Fruit fly (Drosophila melanogaster): Measurements from ENCODE around the gene hwt.

hwt gene

dm6 chrX:12510750-12511649 lies 57.3 kb downstream of the hwt start (continued):
- no peak for TF ChIP-seq HLH4C (GFP tag; IDR thresholded peaks at IDR 0.05; ENCODE audit: partially characterized antibody)
- no peak for TF ChIP-seq hbn (GFP tag; IDR thresholded peaks at IDR 0.05; ENCODE audit: partially characterized antibody)
- peak; percentile 67; the same call in 2 of the 3 replicates for TF ChIP-seq CG11093 (GFP tag; IDR thresholded peaks at IDR 0.05)
- TF ChIP-seq corto (GFP tag; optimal IDR thresholded peaks at IDR 0.05), result peak; percentile 68
- TF ChIP-seq CG8765 (GFP tag; IDR thresholded peaks at IDR 0.05), result peak; percentile 34; the same call in 1 of the 2 replicates
- no peak for TF ChIP-seq ac (GFP tag; optimal IDR thresholded peaks at IDR 0.05)
- TF ChIP-seq CG17186 (GFP tag; optimal IDR thresholded peaks at IDR 0.05), result no peak
- TF ChIP-seq scrt (GFP tag; optimal IDR thresholded peaks at IDR 0.05), result peak; percentile 54
- peak; percentile 71; the same call in 2 of the 3 replicates for TF ChIP-seq CG34422 (GFP tag; IDR thresholded peaks at IDR 0.05)
- TF ChIP-seq CG14860 (GFP tag; IDR thresholded peaks at IDR 0.05; ENCODE audit: partially characterized antibody), result no peak
- no peak for TF ChIP-seq Dfd (GFP tag; optimal IDR thresholded peaks at IDR 0.05)
- TF ChIP-seq sug (tag; optimal IDR thresholded peaks at IDR 0.05), result no peak
- no peak for TF ChIP-seq mld (GFP tag; IDR thresholded peaks at IDR 0.05; ENCODE audit: partially characterized antibody)
- peak; percentile 66; the same call in 1 of the 2 replicates for TF ChIP-seq CG1024 (GFP tag; IDR thresholded peaks at IDR 0.05)
- peak; percentile 55 for TF ChIP-seq Mad (GFP tag; optimal IDR thresholded peaks at IDR 0.05)
- peak; percentile 81 for TF ChIP-seq HLH3B (GFP tag; IDR thresholded peaks at IDR 0.05)
- TF ChIP-seq YL-1 (GFP tag; optimal IDR thresholded peaks at IDR 0.05), result no peak
- no peak for TF ChIP-seq CG6854 (GFP tag; optimal IDR thresholded peaks at IDR 0.05)
- TF ChIP-seq Deaf1 (tag; optimal IDR thresholded peaks at IDR 0.05), result no peak
- peak in 1 of 2 experiments; percentile 51 for TF ChIP-seq Hr78 (GFP tag; optimal IDR thresholded peaks at IDR 0.05)
- TF ChIP-seq CG4282 (GFP tag; optimal IDR thresholded peaks at IDR 0.05), result no peak
- TF ChIP-seq B-H2 (GFP tag; optimal IDR thresholded peaks at IDR 0.05), result no peak
- peak; percentile 89 for TF ChIP-seq unpg (GFP tag; optimal IDR thresholded peaks at IDR 0.05)
- TF ChIP-seq gem (tag; optimal IDR thresholded peaks at IDR 0.05), result peak; percentile 90
- TF ChIP-seq schlank (tag; optimal IDR thresholded peaks at IDR 0.05), result no peak
- TF ChIP-seq sr (GFP tag; IDR thresholded peaks at IDR 0.05), result no peak
- TF ChIP-seq D (optimal IDR thresholded peaks at IDR 0.05), result no peak
- peak; percentile 83 for TF ChIP-seq D (GFP tag; optimal IDR thresholded peaks at IDR 0.05)
- no peak for TF ChIP-seq chm (GFP tag; IDR thresholded peaks at IDR 0.05)
- TF ChIP-seq MESR4 (GFP tag; optimal IDR thresholded peaks at IDR 0.05), result no peak
- no peak for TF ChIP-seq cg (GFP tag; optimal IDR thresholded peaks at IDR 0.05)
- peak; percentile 74 for TF ChIP-seq CG16815 (GFP tag; optimal IDR thresholded peaks at IDR 0.05)
- no peak for TF ChIP-seq z (GFP tag; IDR thresholded peaks at IDR 0.05)
- peak; percentile 79 for TF ChIP-seq dysf (GFP tag; IDR thresholded peaks at IDR 0.05)
- TF ChIP-seq Dip3 (GFP tag; optimal IDR thresholded peaks at IDR 0.05), result peak; percentile 64
- no peak for TF ChIP-seq Doc3 (GFP tag; IDR thresholded peaks at IDR 0.05; ENCODE audit: partially characterized antibody)
- TF ChIP-seq CG14014 (GFP tag; IDR thresholded peaks at IDR 0.05), result peak; percentile 66; the same call in 1 of the 2 replicates
- TF ChIP-seq CG13296 (GFP tag; optimal IDR thresholded peaks at IDR 0.05), result peak; percentile 40
- peak; percentile 28 for TF ChIP-seq odd (GFP tag; optimal IDR thresholded peaks at IDR 0.05)
- peak; percentile 51 for TF ChIP-seq CG11247 (GFP tag; IDR thresholded peaks at IDR 0.05)
- peak; percentile 1 for TF ChIP-seq exex (tag; optimal IDR thresholded peaks at IDR 0.05)
- peak; percentile 72 for TF ChIP-seq Chrac-16 (GFP tag; optimal IDR thresholded peaks at IDR 0.05)
- peak; percentile 84 for TF ChIP-seq zfh1 (GFP tag; IDR thresholded peaks at IDR 0.05)
- TF ChIP-seq ssp (GFP tag; IDR thresholded peaks at IDR 0.05), result peak; percentile 54; the same call in 1 of the 2 replicates
- TF ChIP-seq Dbx (GFP tag; IDR thresholded peaks at IDR 0.05), result peak; percentile 63; the same call in 1 of the 3 replicates
- TF ChIP-seq tll (GFP tag; optimal IDR thresholded peaks at IDR 0.05), result no peak
- TF ChIP-seq CG10959 (GFP tag; IDR thresholded peaks at IDR 0.05), result peak; percentile 75
- TF ChIP-seq h (optimal IDR thresholded peaks at IDR 0.05), result no peak
- no peak for TF ChIP-seq rib (GFP tag; IDR thresholded peaks at IDR 0.05)
